Worm (Caenorhabditis elegans) whole organism, L4 larva: Measurements from ENCODE around the gene dlc-5.

ENCODE experiments used
- F10B5.3 ChIP-seq: sonication (generic microtip); optimal IDR thresholded peaks from 2 replicates; lab custom pipeline; 2016; ENCODE audit warnings: mild to moderate bottlenecking, missing genetic modification characterization, missing compliant biosample characterization
- F37D6.2 ChIP-seq: sonication (generic microtip); optimal IDR thresholded peaks from 2 replicates; lab custom pipeline; 2016; ENCODE audit warnings: mild to moderate bottlenecking, missing genetic modification characterization, missing compliant biosample characterization
- Y5F2A.4 ChIP-seq: fragments of 200-800 bp; sonication (Bioruptor generic); optimal IDR thresholded peaks from 2 replicates; lab custom pipeline; 2018; ENCODE audit warnings: mild to moderate bottlenecking, missing genetic modification characterization, missing compliant biosample characterization
- aly-2 ChIP-seq: sonication (generic microtip); optimal IDR thresholded peaks from 2 replicates; lab custom pipeline; 2018; ENCODE audit warnings: missing biosample characterization, missing genetic modification characterization
- ama-1 ChIP-seq: fragments of 150-350 bp; optimal IDR thresholded peaks from 2 replicates; lab custom pipeline; 2014; ENCODE audit warnings: inconsistent platforms, mixed read lengths
- ces-1 ChIP-seq: fragments of 150-350 bp; sonication (generic microtip); optimal IDR thresholded peaks from 4 replicates; lab custom pipeline; 2014; ENCODE audit warnings: missing biosample characterization, missing genetic modification reagents, missing genetic modification characterization
- ctbp-1 ChIP-seq: fragments of 200-800 bp; sonication (Bioruptor generic); IDR thresholded peaks from 2 replicates; pipeline ENCODE4 v1.3.6; 2022; ENCODE audit warnings: missing genetic modification reagents, missing genetic modification characterization, missing compliant biosample characterization
- lin-15B ChIP-seq: fragments of 150-350 bp; sonication (generic microtip); optimal IDR thresholded peaks from 3 replicates; lab custom pipeline; 2014; ENCODE audit warnings: missing biosample characterization, missing genetic modification characterization
- lin-39 ChIP-seq: fragments of 150-350 bp; optimal IDR thresholded peaks from 2 replicates; lab custom pipeline; 2014; ENCODE audit warnings: missing biosample characterization, missing genetic modification reagents, missing genetic modification characterization
- tag-97 ChIP-seq: fragments of 200-800 bp; sonication (Bioruptor generic); IDR thresholded peaks from 2 replicates; pipeline ENCODE4 v1.3.6; 2022; ENCODE audit warnings: missing genetic modification characterization, missing compliant biosample characterization

ce11 chrIV:6474751-6475150 lies 36.7 kb downstream of the dlc-5 start:
- TF ChIP-seq ama-1 (lab: Kevin White, UChicago), result no peak
- no peak for TF ChIP-seq F10B5.3
- TF ChIP-seq aly-2 (tag; lab: Kevin White, UChicago), result no peak
- TF ChIP-seq Y5F2A.4, result no peak
- TF ChIP-seq ctbp-1 (GFP tag; lab: Robert Waterston, UW), result no peak
- no peak for TF ChIP-seq F37D6.2
- no peak for TF ChIP-seq lin-39 (tag; lab: Kevin White, UChicago)
- TF ChIP-seq tag-97 (GFP tag; lab: Robert Waterston, UW), result no peak
- TF ChIP-seq ces-1 (GFP tag; lab: Kevin White, UChicago), result no peak
- no peak for TF ChIP-seq lin-15B
